Worm (Caenorhabditis elegans) whole organism, young adult: Measurements from ENCODE around the gene lim-6.

Source experiments
- B0261.1 ChIP-seq: sonication (generic microtip); optimal IDR thresholded peaks from 2 replicates; lab custom pipeline; 2016; ENCODE audit warnings: mild to moderate bottlenecking, missing genetic modification characterization, moderate library complexity, missing compliant biosample characterization
- F10E7.11 ChIP-seq: sonication (generic microtip); optimal IDR thresholded peaks from 2 replicates; lab custom pipeline; 2017; ENCODE audit warnings: mild to moderate bottlenecking, missing genetic modification characterization, moderate library complexity, missing compliant biosample characterization
- F57A8.1 ChIP-seq: fragments of 200-800 bp; sonication (Bioruptor generic); optimal IDR thresholded peaks from 2 replicates; lab custom pipeline; 2018; ENCODE audit warnings: mild to moderate bottlenecking, missing genetic modification characterization, moderate library complexity, missing compliant biosample characterization
- T07F8.4 ChIP-seq: sonication (generic microtip); optimal IDR thresholded peaks from 2 replicates; lab custom pipeline; 2016; ENCODE audit warnings: mild to moderate bottlenecking, missing genetic modification characterization, moderate library complexity, missing compliant biosample characterization
- Y56A3A.18 ChIP-seq: fragments of 200-800 bp; sonication (Bioruptor generic); IDR thresholded peaks from 2 replicates; pipeline ENCODE4 v1.3.6; 2022; ENCODE audit warnings: missing genetic modification reagents, missing genetic modification characterization, missing compliant biosample characterization
- Y79H2A.3 ChIP-seq: fragments of 200-800 bp; sonication (Bioruptor generic); conservative IDR thresholded peaks from 2 replicates; pipeline ENCODE4 v1.3.6; 2022; ENCODE audit warnings: missing genetic modification reagents, missing genetic modification characterization, missing compliant biosample characterization
- athp-1 ChIP-seq: sonication (generic microtip); optimal IDR thresholded peaks from 2 replicates; lab custom pipeline; 2017; ENCODE audit warnings: mild to moderate bottlenecking, missing genetic modification characterization, missing compliant biosample characterization
- bed-1 ChIP-seq: fragments of 200-800 bp; sonication (Bioruptor generic); IDR thresholded peaks from 2 replicates; pipeline ENCODE4 v1.3.6; 2022; ENCODE audit warnings: missing genetic modification reagents, missing genetic modification characterization, missing compliant biosample characterization
- cebp-1 ChIP-seq, 2 experiments: fragments of 200-800 bp in 1 of 2; sonication (Bioruptor generic) in 1 of 2; sonication (generic microtip) in 1 of 2; IDR thresholded peaks in 1 of 2; optimal IDR thresholded peaks in 1 of 2; 2 replicates each; pipeline versions ENCODE4 v1.3.6 to Lab custom; 2017 to 2022; ENCODE audit warnings: missing compliant biosample characterization in 2 of 2, missing genetic modification characterization in 2 of 2, mild to moderate bottlenecking in 1 of 2, missing genetic modification reagents in 1 of 2, moderate library complexity in 1 of 2
- ceh-58 ChIP-seq: fragments of 200-800 bp; sonication (Bioruptor generic); IDR thresholded peaks from 2 replicates; pipeline ENCODE4 v1.3.6; 2022; ENCODE audit warnings: missing genetic modification characterization, missing compliant biosample characterization
- dox-1 ChIP-seq: fragments of 200-800 bp; sonication (Bioruptor generic); IDR thresholded peaks from 2 replicates; pipeline ENCODE4 v1.3.6; 2022; ENCODE audit warnings: missing genetic modification reagents, missing genetic modification characterization, missing compliant biosample characterization
- egrh-3 ChIP-seq: fragments of 200-800 bp; sonication (Bioruptor generic); IDR thresholded peaks from 2 replicates; pipeline ENCODE4 v1.3.6; 2022; ENCODE audit warnings: missing genetic modification reagents, missing genetic modification characterization, missing compliant biosample characterization
- hlh-26 ChIP-seq: fragments of 200-800 bp; sonication (Bioruptor generic); conservative IDR thresholded peaks from 2 replicates; pipeline ENCODE4 v1.3.6; 2022; ENCODE audit warnings: missing genetic modification reagents, missing genetic modification characterization, missing compliant biosample characterization
- hmg-1.2 ChIP-seq: fragments of 200-800 bp; sonication (Bioruptor generic); IDR thresholded peaks from 2 replicates; pipeline ENCODE4 v1.3.6; 2022; ENCODE audit warnings: missing genetic modification reagents, missing genetic modification characterization, missing compliant biosample characterization
- hmg-20 ChIP-seq: fragments of 200-800 bp; sonication (Bioruptor generic); IDR thresholded peaks from 2 replicates; pipeline ENCODE4 v1.3.6; 2022; ENCODE audit warnings: missing genetic modification reagents, missing genetic modification characterization, missing compliant biosample characterization
- lin-26 ChIP-seq: fragments of 200-800 bp; sonication (Bioruptor generic); IDR thresholded peaks from 2 replicates; pipeline ENCODE4 v1.3.6; 2022; ENCODE audit warnings: missing genetic modification reagents, missing genetic modification characterization, missing compliant biosample characterization
- madf-6 ChIP-seq: fragments of 200-800 bp; sonication (Bioruptor generic); IDR thresholded peaks from 2 replicates; pipeline ENCODE4 v1.3.6; 2022; ENCODE audit warnings: missing genetic modification reagents, missing genetic modification characterization, missing compliant biosample characterization
- mel-28 ChIP-seq: sonication (generic microtip); optimal IDR thresholded peaks from 2 replicates; lab custom pipeline; 2016; ENCODE audit warnings: borderline replicate concordance, mild to moderate bottlenecking, missing genetic modification characterization, missing compliant biosample characterization
- nfyb-1 ChIP-seq: fragments of 200-800 bp; sonication (Bioruptor generic); IDR thresholded peaks from 2 replicates; pipeline ENCODE4 v1.3.6; 2022; ENCODE audit warnings: missing genetic modification reagents, missing genetic modification characterization, missing compliant biosample characterization
- nhr-120 ChIP-seq: fragments of 200-800 bp; sonication (Bioruptor generic); IDR thresholded peaks from 2 replicates; pipeline ENCODE4 v1.3.6; 2022; ENCODE audit warnings: missing genetic modification characterization, missing compliant biosample characterization
- rcor-1 ChIP-seq: fragments of 200-800 bp; sonication (Bioruptor generic); IDR thresholded peaks from 2 replicates; pipeline ENCODE4 v1.3.6; 2022; ENCODE audit warnings: missing genetic modification reagents, missing genetic modification characterization, missing compliant biosample characterization
- rpc-1 ChIP-seq, 2 experiments: fragments of 150-350 bp in 1 of 2; sonication (generic microtip) in 1 of 2; optimal IDR thresholded peaks; 2 replicates each; lab custom pipeline; 2014 to 2018; ENCODE audit warnings: missing biosample characterization in 1 of 2, missing genetic modification characterization in 1 of 2, missing genetic modification reagents in 1 of 2, missing genotype in 1 of 2
- tbp1 ChIP-seq: fragments of 200-800 bp; sonication (Bioruptor generic); optimal IDR thresholded peaks from 2 replicates; lab custom pipeline; 2018; ENCODE audit warnings: mild to moderate bottlenecking, missing genetic modification characterization, missing compliant biosample characterization
- unc-130 ChIP-seq: sonication (generic microtip); optimal IDR thresholded peaks from 2 replicates; lab custom pipeline; 2016; ENCODE audit warnings: missing genetic modification reagents, missing genetic modification characterization, missing compliant biosample characterization
- unc-62 ChIP-seq: fragments of 150-350 bp; optimal IDR thresholded peaks from 2 replicates; lab custom pipeline; 2014; ENCODE audit warnings: missing biosample characterization, missing genetic modification reagents, missing genetic modification characterization
- zfh-2 ChIP-seq: fragments of 200-800 bp; sonication (Bioruptor generic); conservative IDR thresholded peaks from 2 replicates; pipeline ENCODE4 v1.3.6; 2022; ENCODE audit warnings: missing genetic modification reagents, missing genetic modification characterization, missing compliant biosample characterization
- zim-3 ChIP-seq: sonication (generic microtip); optimal IDR thresholded peaks from 2 replicates; lab custom pipeline; 2017; ENCODE audit warnings: mild to moderate bottlenecking, missing genetic modification characterization, moderate library complexity, missing compliant biosample characterization
- ztf-22 ChIP-seq: fragments of 200-800 bp; sonication (Bioruptor generic); optimal IDR thresholded peaks from 2 replicates; lab custom pipeline; 2018; ENCODE audit warnings: mild to moderate bottlenecking, missing genetic modification characterization, moderate library complexity, missing compliant biosample characterization
- ztf-25 ChIP-seq: fragments of 200-800 bp; sonication (Bioruptor generic); IDR thresholded peaks from 2 replicates; pipeline ENCODE4 v1.3.6; 2022; ENCODE audit warnings: missing genetic modification reagents, missing genetic modification characterization, missing compliant biosample characterization

lim-6 gene

DNA sequence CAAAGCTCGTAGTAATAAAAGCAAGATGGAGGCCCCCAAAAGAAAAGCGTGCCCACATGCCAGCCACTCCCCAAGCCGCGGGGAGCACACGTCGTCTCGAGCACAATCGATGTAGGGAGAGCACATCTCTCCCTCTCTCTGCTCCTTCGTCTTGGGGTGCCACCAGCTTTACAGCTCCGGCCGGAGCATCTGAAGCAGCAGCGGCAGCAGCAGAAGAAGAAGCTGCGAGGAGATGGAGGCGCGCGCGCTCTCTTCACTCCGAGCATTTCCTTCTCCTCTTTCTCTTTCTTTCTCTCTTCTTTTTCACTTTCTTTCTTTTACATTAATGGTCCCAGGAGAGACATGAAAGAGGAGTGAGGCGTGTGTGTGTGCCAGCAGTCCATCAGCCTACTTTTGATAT, 8.2 kb upstream of the lim-6 start (continued):
- TF ChIP-seq madf-6 (GFP tag; lab: Robert Waterston, UW) (no peak), Y79H2A.3 (no peak), unc-130 (GFP tag; lab: Kevin White, UChicago) (no peak), nhr-120 (GFP tag; lab: Robert Waterston, UW) (no peak), zim-3 (tag; lab: Kevin White, UChicago) (no peak), ztf-22 (no peak), athp-1 (tag; lab: Kevin White, UChicago) (no peak), ceh-58 (GFP tag; lab: Robert Waterston, UW) (no peak), hlh-26 (GFP tag; lab: Robert Waterston, UW) (no peak), mel-28 (tag; lab: Kevin White, UChicago) (no peak)

DNA sequence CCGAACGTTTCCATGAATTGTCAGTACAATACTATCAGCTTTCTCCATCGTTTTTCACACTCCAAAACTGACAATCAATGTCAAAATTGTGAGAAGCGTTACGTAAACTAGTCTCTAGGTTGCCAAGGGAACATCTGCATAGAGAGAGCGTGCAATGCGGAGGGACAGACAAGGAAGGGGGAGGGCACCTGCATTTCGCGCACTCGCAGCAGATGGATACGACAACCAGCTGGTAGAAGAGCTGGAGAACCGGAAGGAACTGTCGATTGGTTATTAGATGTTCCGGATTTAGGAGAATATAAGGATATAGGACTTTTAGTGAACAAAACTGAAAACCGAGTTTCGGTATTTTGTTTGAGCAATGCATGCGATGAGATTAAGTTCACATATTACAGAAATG, 3.3 kb upstream of the lim-6 start, which contains the start of gene mksr-1:
mksr-1 (minus strand) TSS at position 144 of the 400 bp plus-strand sequence.
- TF ChIP-seq unc-62 (GFP tag; lab: Kevin White, UChicago) (no peak), F57A8.1 (GFP tag; lab: Kevin White, UChicago) (no peak), zfh-2 (GFP tag; lab: Robert Waterston, UW) (0 out of 2 replicates have a peak, but pooled peaks have one; percentile 12), egrh-3 (GFP tag; lab: Robert Waterston, UW) (0 out of 2 replicates have a peak, but pooled peaks have one; percentile 16), hmg-20 (no peak)

DNA sequence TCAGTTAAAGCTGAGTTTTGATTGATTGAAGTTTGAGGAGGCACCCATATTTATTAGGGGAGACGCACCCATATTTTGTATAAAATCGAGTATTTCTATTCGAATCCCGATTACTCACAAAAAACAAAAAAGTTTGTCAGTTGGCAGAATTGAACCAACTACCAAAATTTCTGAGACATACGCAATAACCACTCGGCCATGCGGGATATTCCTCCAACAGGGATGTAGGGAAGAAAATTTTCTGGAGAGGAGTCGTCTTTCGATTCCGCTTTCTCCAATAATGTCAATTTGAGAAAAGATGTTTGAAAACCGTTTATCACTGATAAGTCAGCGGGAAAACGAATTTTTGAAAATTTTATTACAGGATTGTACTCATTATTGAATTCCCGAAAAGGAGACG, 1.7 kb upstream of the lim-6 start:
- TF ChIP-seq hmg-1.2: peak; percentile 61; the same call in 1 of the 2 replicates
- TF ChIP-seq rcor-1 (GFP tag; lab: Robert Waterston, UW): peak; percentile 44; the same call in 1 of the 2 replicates
- TF ChIP-seq nfyb-1 (GFP tag; lab: Robert Waterston, UW): peak; percentile 45; the same call in 1 of the 2 replicates
- peak; percentile 66 for TF ChIP-seq dox-1 (GFP tag; lab: Robert Waterston, UW)
- TF ChIP-seq tbp1 (GFP tag; lab: Kevin White, UChicago): peak; percentile 80
- peak; percentile 71 for TF ChIP-seq lin-26 (GFP tag; lab: Robert Waterston, UW)
- TF ChIP-seq ztf-25 (GFP tag; lab: Robert Waterston, UW): 0 out of 2 replicates have a peak, but pooled peaks have one; percentile 27
- TF ChIP-seq B0261.1 (tag; lab: Kevin White, UChicago): peak; percentile 55
- TF ChIP-seq rpc-1 (optimal IDR thresholded peaks at IDR 0.05; lab: Kevin White, UChicago): peak; percentile 31
- TF ChIP-seq rpc-1 (tag; optimal IDR thresholded peaks at IDR 0.05; lab: Kevin White, UChicago): peak; percentile 58
- TF ChIP-seq Y56A3A.18 (GFP tag; lab: Robert Waterston, UW): peak; percentile 68; the same call in 1 of the 2 replicates
- TF ChIP-seq, all 124 proteins: peak for 10; not testable (repeated sequence) for 114

DNA sequence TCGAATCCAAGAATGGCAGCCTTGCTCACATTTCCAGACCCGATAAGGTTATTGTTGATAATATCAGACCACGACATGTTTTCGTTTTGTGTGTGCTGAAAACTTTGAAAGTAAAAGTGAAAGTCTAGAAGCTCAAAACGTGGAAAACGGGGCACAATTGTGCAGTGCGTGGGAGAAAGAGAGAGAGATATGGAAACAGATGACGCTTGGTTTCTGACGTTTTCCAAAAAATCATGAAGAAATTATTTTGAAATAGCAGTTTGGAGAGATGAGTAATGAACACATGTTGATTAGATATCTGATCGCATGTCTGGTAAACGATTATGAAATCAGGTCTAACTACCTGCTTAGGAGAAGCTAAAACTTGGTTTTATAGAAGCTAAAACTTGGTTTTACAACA, 8.3 kb downstream of the lim-6 start, which contains the start of gene pfn-3:
pfn-3 (minus strand) TSS at position 101 of the 400 bp plus-strand sequence.
- TF ChIP-seq cebp-1 (GFP tag; IDR thresholded peaks at IDR 0.05; lab: Robert Waterston, UW) (no peak), cebp-1 (tag; optimal IDR thresholded peaks at IDR 0.05; lab: Kevin White, UChicago) (peak; percentile 41), Y56A3A.18 (GFP tag; lab: Robert Waterston, UW) (no peak)

DNA sequence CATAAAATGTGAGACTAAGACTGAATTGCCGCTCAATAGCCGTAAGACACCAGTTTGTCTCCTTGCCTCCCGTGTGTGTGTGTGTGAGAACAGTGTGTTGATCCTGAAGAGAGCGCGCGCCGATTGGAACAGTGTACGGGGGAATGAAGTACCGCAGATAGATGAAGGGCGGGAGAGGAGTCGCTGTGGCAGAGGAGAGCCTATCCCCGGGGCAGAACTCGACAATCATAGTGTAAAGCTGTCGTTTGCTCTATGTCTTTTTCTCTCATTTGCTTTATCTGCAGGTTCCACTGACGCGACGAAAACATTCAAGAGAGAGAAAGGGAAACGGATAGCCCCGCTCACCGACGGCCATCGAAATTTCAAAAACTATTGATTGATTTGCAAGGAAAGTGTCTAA, 9.7 kb downstream of the lim-6 start:
- no peak for TF ChIP-seq F10E7.11 (tag; lab: Kevin White, UChicago)
- no peak for TF ChIP-seq bed-1 (GFP tag; lab: Robert Waterston, UW)
- peak; percentile 59 for TF ChIP-seq zfh-2 (GFP tag; lab: Robert Waterston, UW)
- no peak for TF ChIP-seq T07F8.4 (tag; lab: Kevin White, UChicago)
- TF ChIP-seq, all 124 proteins: peak for 1
